Worm (Caenorhabditis elegans) whole organism, L4/young adult: ENCODE data around the gene lgc-41.
A peak's percentile ranks its signal among the peaks of the same experiment; 100 is the strongest.

Experiments used
- dao-5 ChIP-seq: sonication (generic microtip); optimal IDR thresholded peaks from 2 replicates; lab custom pipeline; 2016; ENCODE audit warnings: missing genotype, missing genetic modification characterization, moderate library complexity, missing compliant biosample characterization
- him-1 ChIP-seq: sonication (generic microtip); optimal IDR thresholded peaks from 2 replicates; lab custom pipeline; 2016; ENCODE audit warnings: missing genotype, missing genetic modification reagents, missing genetic modification characterization, missing compliant biosample characterization

- TF ChIP-seq him-1 (peak; percentile 64), dao-5 (tag; lab: Kevin White, UChicago) (no peak)
Observed at ce11 chrX:10435492-10435939, 18.5 kb upstream of the lgc-41 start.
